Worm (Caenorhabditis elegans) whole organism, late embryonic: ENCODE data around the gene afmd-2.

Experiments used
- ceh-14 ChIP-seq: sonication (generic microtip); optimal IDR thresholded peaks from 2 replicates; lab custom pipeline; 2016; ENCODE audit warnings: missing genotype, missing genetic modification characterization, missing compliant biosample characterization
- madf-2 ChIP-seq: sonication (generic microtip); optimal IDR thresholded peaks from 2 replicates; lab custom pipeline; 2017; ENCODE audit warnings: missing genetic modification characterization, missing compliant biosample characterization
- nhr-11 ChIP-seq: fragments of 150-350 bp; optimal IDR thresholded peaks from 2 replicates; lab custom pipeline; 2014; ENCODE audit warnings: missing biosample characterization, missing genetic modification characterization
- sox-2 ChIP-seq: fragments of 200-800 bp; sonication (Bioruptor generic); IDR thresholded peaks from 2 replicates; pipeline ENCODE4 v1.3.6; 2022; ENCODE audit warnings: missing genetic modification reagents, missing genetic modification characterization, missing compliant biosample characterization

DNA sequence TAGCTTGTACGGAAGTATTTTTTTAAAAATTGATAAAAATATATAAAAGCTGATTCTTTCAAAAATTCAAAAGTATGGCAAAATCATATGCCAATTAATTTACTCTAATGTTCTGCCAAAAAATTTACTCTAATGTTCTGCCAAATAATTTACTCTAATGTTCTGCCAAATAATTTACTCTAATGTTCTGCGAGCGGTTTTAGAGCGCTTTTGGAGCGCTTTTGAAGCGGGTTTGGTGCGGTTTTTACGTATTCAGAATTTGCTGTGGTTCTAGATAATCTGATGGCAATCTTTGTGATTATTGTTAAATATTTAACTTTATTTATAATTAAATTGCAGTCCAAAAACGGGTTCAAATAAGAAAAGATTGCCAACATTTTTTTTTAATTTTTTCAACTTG is 40.3 kb downstream of the afmd-2 start:
- TF ChIP-seq sox-2 (no peak), nhr-11 (tag; lab: Kevin White, UChicago) (no peak), ceh-14 (tag; lab: Kevin White, UChicago) (no peak), madf-2 (tag; lab: Kevin White, UChicago) (no peak)
